Fruit fly (Drosophila melanogaster) whole organism, embryonic: Measurements from ENCODE around the gene CG18598.

Source experiments
- Atf3 ChIP-seq: fragments of 200-800 bp; sonication (Bioruptor generic); optimal IDR thresholded peaks from 3 replicates; lab custom pipeline; 2016; ENCODE audit warnings: missing biosample characterization, missing genetic modification characterization
- CG10462 ChIP-seq: fragments of 200-800 bp; sonication (Bioruptor generic); optimal IDR thresholded peaks from 2 replicates; lab custom pipeline; 2016; ENCODE audit warnings: missing biosample characterization, missing genetic modification characterization
- CG13424 ChIP-seq: fragments of 200-800 bp; sonication (Bioruptor generic); optimal IDR thresholded peaks from 2 replicates; lab custom pipeline; 2019; ENCODE audit warnings: missing biosample characterization, mild to moderate bottlenecking, missing genetic modification characterization, moderate library complexity
- CG15479 ChIP-seq: fragments of 200-800 bp; sonication (Bioruptor generic); optimal IDR thresholded peaks from 3 replicates; lab custom pipeline; 2019; ENCODE audit warnings: missing biosample characterization, mild to moderate bottlenecking, missing genetic modification characterization, moderate library complexity
- CG15696 ChIP-seq: fragments of 200-800 bp; sonication (Bioruptor generic); optimal IDR thresholded peaks from 2 replicates; lab custom pipeline; 2019; ENCODE audit warnings: missing biosample characterization, mild to moderate bottlenecking, missing genetic modification characterization, moderate library complexity
- CG17186 ChIP-seq: fragments of 200-800 bp; sonication (Bioruptor generic); optimal IDR thresholded peaks from 3 replicates; lab custom pipeline; 2017; ENCODE audit warnings: missing biosample characterization, missing genetic modification reagents, missing genetic modification characterization
- CG17359 ChIP-seq: fragments of 200-800 bp; sonication (Bioruptor generic); optimal IDR thresholded peaks from 3 replicates; lab custom pipeline; 2018; ENCODE audit warnings: missing biosample characterization, mild to moderate bottlenecking, missing genetic modification characterization, moderate library complexity
- CG18619 ChIP-seq: fragments of 200-800 bp; sonication (Bioruptor generic); optimal IDR thresholded peaks from 3 replicates; lab custom pipeline; 2017; ENCODE audit warnings: missing biosample characterization, mild to moderate bottlenecking, missing genetic modification characterization
- CG31224 ChIP-seq: fragments of 200-800 bp; sonication (Bioruptor generic); IDR thresholded peaks from 2 replicates; pipeline ENCODE4 v1.3.6; 2022; ENCODE audit warnings: missing biosample characterization, missing genetic modification characterization
- CG32532 ChIP-seq: fragments of 200-800 bp; sonication (Bioruptor generic); IDR thresholded peaks from 2 replicates; pipeline ENCODE4 v1.3.6; 2022; ENCODE audit warnings: missing biosample characterization, missing genetic modification characterization
- CG3281 ChIP-seq: fragments of 200-800 bp; sonication (Bioruptor generic); optimal IDR thresholded peaks from 3 replicates; lab custom pipeline; 2017; ENCODE audit warnings: missing biosample characterization, mild to moderate bottlenecking, missing genetic modification characterization
- CG4282 ChIP-seq: fragments of 200-800 bp; sonication (Bioruptor generic); optimal IDR thresholded peaks from 2 replicates; lab custom pipeline; 2016; ENCODE audit warnings: missing biosample characterization, missing genetic modification characterization
- CG8089 ChIP-seq: fragments of 200-800 bp; sonication (Bioruptor generic); optimal IDR thresholded peaks from 3 replicates; lab custom pipeline; 2016; ENCODE audit warnings: missing biosample characterization, missing genetic modification characterization
- CG8944 ChIP-seq: fragments of 200-800 bp; sonication (Bioruptor generic); optimal IDR thresholded peaks from 3 replicates; lab custom pipeline; 2016; ENCODE audit warnings: missing biosample characterization, missing genetic modification characterization
- CTCF ChIP-seq: fragments of 200-800 bp; sonication (Bioruptor generic); optimal IDR thresholded peaks from 2 replicates; lab custom pipeline; 2017; ENCODE audit warnings: missing biosample characterization, mild to moderate bottlenecking, missing genetic modification characterization, moderate library complexity
- CoRest ChIP-seq: fragments of 200-800 bp; sonication (Bioruptor generic); optimal IDR thresholded peaks from 3 replicates; lab custom pipeline; 2018; ENCODE audit warnings: missing biosample characterization, mild to moderate bottlenecking, missing genetic modification characterization, moderate library complexity
- CrebB ChIP-seq: fragments of 200-800 bp; sonication (Bioruptor generic); optimal IDR thresholded peaks from 3 replicates; lab custom pipeline; 2018; ENCODE audit warnings: missing biosample characterization, mild to moderate bottlenecking, missing genetic modification characterization
- D19B ChIP-seq: fragments of 200-800 bp; sonication (Bioruptor generic); optimal IDR thresholded peaks from 2 replicates; lab custom pipeline; 2017; ENCODE audit warnings: missing biosample characterization, mild to moderate bottlenecking, missing genetic modification characterization
- Doc2 ChIP-seq: fragments of 200-800 bp; sonication (Bioruptor generic); IDR thresholded peaks from 2 replicates; pipeline ENCODE4 v1.3.6; 2022; ENCODE audit warnings: missing biosample characterization, missing genetic modification characterization
- E2f2 ChIP-seq: fragments of 200-800 bp; sonication (Bioruptor generic); IDR thresholded peaks from 2 replicates; pipeline ENCODE4 v1.3.6; 2022; ENCODE audit warnings: missing biosample characterization, missing genetic modification characterization
- Eip74EF ChIP-seq, 2 experiments: fragments of 200-800 bp in 1 of 2; fragments of >200 bp in 1 of 2; sonication (Bioruptor generic) in 1 of 2; optimal IDR thresholded peaks; 2 replicates each; lab custom pipeline; 2017 to 2019; ENCODE audit warnings: missing biosample characterization in 2 of 2, missing genetic modification characterization in 2 of 2, mild to moderate bottlenecking in 1 of 2, moderate library complexity in 1 of 2
- Fer3 ChIP-seq: fragments of 200-800 bp; sonication (Bioruptor generic); optimal IDR thresholded peaks from 2 replicates; lab custom pipeline; 2018; ENCODE audit warnings: missing biosample characterization, mild to moderate bottlenecking, missing genetic modification characterization, moderate library complexity
- Stat92E ChIP-seq, 3 experiments: fragments of >200 bp in 2 of 3; fragments of 200-800 bp in 1 of 3; sonication (Bioruptor generic) in 1 of 3; optimal IDR thresholded peaks; 2 replicates each; lab custom pipeline; 2017 to 2019; ENCODE audit warnings: missing biosample characterization in 3 of 3, missing genetic modification characterization in 3 of 3, mild to moderate bottlenecking in 1 of 3, moderate library complexity in 1 of 3
- Trl ChIP-seq, 3 experiments: fragments of >200 bp in 2 of 3; fragments of 200-800 bp in 1 of 3; sonication (Bioruptor generic) in 1 of 3; optimal IDR thresholded peaks; 2 replicates in 1 of 3; 3 replicates in 2 of 3; lab custom pipeline; 2016 to 2017; ENCODE audit warnings: missing biosample characterization in 1 of 3, missing genetic modification characterization in 1 of 3
- Vsx1 ChIP-seq: fragments of 200-800 bp; sonication (Bioruptor generic); optimal IDR thresholded peaks from 2 replicates; lab custom pipeline; 2017; ENCODE audit warnings: missing biosample characterization, mild to moderate bottlenecking, missing genetic modification characterization, missing genetic modification reagents
- YL-1 ChIP-seq: fragments of 200-800 bp; sonication (Bioruptor generic); optimal IDR thresholded peaks from 3 replicates; lab custom pipeline; 2017; ENCODE audit warnings: missing biosample characterization, mild to moderate bottlenecking, missing genetic modification characterization
- bigmax ChIP-seq: fragments of 200-800 bp; sonication (Bioruptor generic); optimal IDR thresholded peaks from 2 replicates; lab custom pipeline; 2018; ENCODE audit warnings: missing biosample characterization, mild to moderate bottlenecking, missing genetic modification characterization
- bsh ChIP-seq, 2 experiments: fragments of 200-800 bp; sonication (Bioruptor generic); optimal IDR thresholded peaks; 2 replicates each; lab custom pipeline; 2017 to 2018; ENCODE audit warnings: mild to moderate bottlenecking in 2 of 2, missing biosample characterization in 2 of 2, missing genetic modification characterization in 2 of 2, moderate library complexity in 1 of 2
- btn ChIP-seq: fragments of 200-800 bp; sonication (Bioruptor generic); optimal IDR thresholded peaks from 2 replicates; lab custom pipeline; 2016; ENCODE audit warnings: missing biosample characterization, missing genetic modification characterization
- ci ChIP-seq: fragments of 200-800 bp; sonication (Bioruptor generic); IDR thresholded peaks from 3 replicates; pipeline ENCODE4 v1.3.6; 2022; ENCODE audit warnings: missing biosample characterization, missing genetic modification characterization
- dati ChIP-seq: fragments of 200-800 bp; sonication (Bioruptor generic); IDR thresholded peaks from 2 replicates; pipeline ENCODE4 v1.3.6; 2022; ENCODE audit warnings: missing biosample characterization, missing genetic modification characterization
- ems ChIP-seq: fragments of 200-800 bp; sonication (Bioruptor generic); optimal IDR thresholded peaks from 3 replicates; lab custom pipeline; 2016; ENCODE audit warnings: missing biosample characterization, missing genetic modification characterization
- en ChIP-seq: fragments of 200-800 bp; sonication (Bioruptor generic); optimal IDR thresholded peaks from 2 replicates; lab custom pipeline; 2016; ENCODE audit warnings: missing biosample characterization, missing genetic modification characterization
- esg ChIP-seq: fragments of 200-800 bp; sonication (Bioruptor generic); conservative IDR thresholded peaks from 2 replicates; pipeline ENCODE4 v1.3.6; 2022; ENCODE audit warnings: missing biosample characterization, missing genetic modification characterization
- eyg ChIP-seq: fragments of 200-800 bp; sonication (Bioruptor generic); optimal IDR thresholded peaks from 3 replicates; lab custom pipeline; 2016; ENCODE audit warnings: missing biosample characterization, missing genetic modification characterization
- grn ChIP-seq: fragments of 200-800 bp; sonication (Bioruptor generic); optimal IDR thresholded peaks from 3 replicates; lab custom pipeline; 2017; ENCODE audit warnings: missing biosample characterization, missing genetic modification characterization
- hkb ChIP-seq, 2 experiments: fragments of 200-800 bp in 1 of 2; fragments of >200 bp in 1 of 2; sonication (Bioruptor generic) in 1 of 2; IDR thresholded peaks in 1 of 2; optimal IDR thresholded peaks in 1 of 2; 2 replicates each; pipeline versions ENCODE4 v1.3.6 to Lab custom; 2017 to 2022; ENCODE audit warnings: missing biosample characterization in 1 of 2, missing genetic modification characterization in 1 of 2
- jumu ChIP-seq: fragments of 200-800 bp; sonication (Bioruptor generic); optimal IDR thresholded peaks from 3 replicates; lab custom pipeline; 2016; ENCODE audit warnings: missing biosample characterization, missing genetic modification characterization
- kah ChIP-seq: fragments of 200-800 bp; sonication (Bioruptor generic); optimal IDR thresholded peaks from 2 replicates; lab custom pipeline; 2018; ENCODE audit warnings: missing biosample characterization, mild to moderate bottlenecking, missing genetic modification characterization
- kay ChIP-seq: fragments of 200-800 bp; sonication (Bioruptor generic); optimal IDR thresholded peaks from 2 replicates; lab custom pipeline; 2016; ENCODE audit warnings: missing biosample characterization, missing genetic modification characterization
- ken ChIP-seq: fragments of 200-800 bp; sonication (Bioruptor generic); IDR thresholded peaks from 3 replicates; pipeline ENCODE4 v1.3.6; 2022; ENCODE audit warnings: missing biosample characterization, missing genetic modification characterization
- lbe ChIP-seq: fragments of 200-800 bp; sonication (Bioruptor generic); optimal IDR thresholded peaks from 2 replicates; lab custom pipeline; 2016; ENCODE audit warnings: missing biosample characterization, mild to moderate bottlenecking, missing genetic modification characterization
- mld ChIP-seq: fragments of 200-800 bp; sonication (Bioruptor generic); IDR thresholded peaks from 3 replicates; pipeline ENCODE4 v1.3.6; 2022; ENCODE audit warnings: missing biosample characterization, missing genetic modification characterization; ENCODE audit not compliant: partially characterized antibody
- nmo ChIP-seq: fragments of 200-800 bp; sonication (Bioruptor generic); optimal IDR thresholded peaks from 2 replicates; lab custom pipeline; 2018; ENCODE audit warnings: missing biosample characterization, mild to moderate bottlenecking, missing genetic modification characterization, moderate library complexity
- repo ChIP-seq: fragments of 200-800 bp; sonication (Bioruptor generic); optimal IDR thresholded peaks from 2 replicates; lab custom pipeline; 2016; ENCODE audit warnings: missing biosample characterization, missing genetic modification characterization
- scrt ChIP-seq: fragments of 200-800 bp; sonication (Bioruptor generic); optimal IDR thresholded peaks from 2 replicates; lab custom pipeline; 2018; ENCODE audit warnings: missing biosample characterization, mild to moderate bottlenecking, missing genetic modification characterization, moderate library complexity
- shn ChIP-seq: fragments of 200-800 bp; sonication (Bioruptor generic); optimal IDR thresholded peaks from 3 replicates; lab custom pipeline; 2016; ENCODE audit warnings: missing biosample characterization, missing genetic modification characterization
- tin ChIP-seq: fragments of 200-800 bp; sonication (Bioruptor generic); optimal IDR thresholded peaks from 3 replicates; lab custom pipeline; 2016; ENCODE audit warnings: missing biosample characterization, missing genetic modification characterization
- z ChIP-seq: fragments of 200-800 bp; sonication (Bioruptor generic); IDR thresholded peaks from 3 replicates; pipeline ENCODE4 v1.3.6; 2022; ENCODE audit warnings: missing biosample characterization, missing genetic modification characterization
- zen ChIP-seq: fragments of 200-800 bp; sonication (Bioruptor generic); optimal IDR thresholded peaks from 3 replicates; lab custom pipeline; 2018; ENCODE audit warnings: missing biosample characterization, mild to moderate bottlenecking, missing genetic modification characterization, moderate library complexity

CG18598 gene

DNA sequence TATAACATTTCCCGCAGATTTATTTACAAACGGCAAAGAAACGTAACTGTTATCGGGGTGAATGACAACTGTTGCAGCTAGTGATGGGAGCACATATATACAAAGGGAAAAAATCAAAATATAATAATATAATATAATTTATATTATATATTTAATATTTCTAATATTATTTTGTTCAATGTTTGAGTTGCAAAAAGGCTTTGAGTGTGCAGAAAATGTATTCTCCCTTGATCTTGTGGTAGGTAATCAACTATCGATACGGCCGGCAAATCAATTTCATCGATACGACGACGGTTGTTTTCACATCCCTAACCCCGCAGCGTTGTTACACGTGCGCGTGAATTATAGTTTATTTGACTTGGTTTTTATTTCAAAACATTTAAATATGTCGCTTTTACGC is 27.5 kb upstream of the CG18598 start, which contains the start of the genes mTerf5 and Non3 (continued):
- TF ChIP-seq zen (tag; lab: Kevin White, UChicago): peak; percentile 67
- peak; percentile 18 for TF ChIP-seq shn (GFP tag; lab: Kevin White, UChicago)
- no peak for TF ChIP-seq CG4282 (GFP tag; lab: Kevin White, UChicago)
- no peak for TF ChIP-seq Doc2
- no peak for TF ChIP-seq Trl (optimal IDR thresholded peaks at IDR 0.05; lab: Kevin White, UChicago)
- TF ChIP-seq Trl (GFP tag; optimal IDR thresholded peaks at IDR 0.05; lab: Kevin White, UChicago): no peak
- TF ChIP-seq repo: peak; percentile 18
- TF ChIP-seq CG10462 (GFP tag; lab: Kevin White, UChicago): no peak
- peak; percentile 68; the same call in 1 of the 3 replicates for TF ChIP-seq mld (GFP tag; lab: Robert Waterston, UW)
- TF ChIP-seq Eip74EF (GFP tag; optimal IDR thresholded peaks at IDR 0.05; lab: Kevin White, UChicago): no peak
- no peak for TF ChIP-seq eyg (GFP tag; lab: Kevin White, UChicago)
- no peak for TF ChIP-seq bigmax
- TF ChIP-seq z (GFP tag; lab: Robert Waterston, UW): no peak
- no peak for TF ChIP-seq hkb (optimal IDR thresholded peaks at IDR 0.05; lab: Kevin White, UChicago)
- peak; percentile 66 for TF ChIP-seq hkb (GFP tag; IDR thresholded peaks at IDR 0.05; lab: Robert Waterston, UW)
- TF ChIP-seq Atf3 (GFP tag; lab: Kevin White, UChicago): no peak
- TF ChIP-seq kah (GFP tag; lab: Kevin White, UChicago): peak; percentile 71
- TF ChIP-seq grn (GFP tag; lab: Kevin White, UChicago): no peak
- TF ChIP-seq CG3281 (GFP tag; lab: Kevin White, UChicago): peak; percentile 59
- peak; percentile 17 for TF ChIP-seq CG8944 (GFP tag; lab: Kevin White, UChicago)
- TF ChIP-seq btn: no peak
- peak; percentile 33 for TF ChIP-seq CG17186 (GFP tag; lab: Kevin White, UChicago)
- peak; percentile 50 for TF ChIP-seq YL-1 (GFP tag; lab: Kevin White, UChicago)
- TF ChIP-seq CG18619 (GFP tag; lab: Kevin White, UChicago): peak; percentile 9
- TF ChIP-seq CG13424 (tag; lab: Kevin White, UChicago): peak; percentile 75
- no peak for TF ChIP-seq CrebB (tag; lab: Kevin White, UChicago)
- TF ChIP-seq lbe (GFP tag; lab: Kevin White, UChicago): peak; percentile 51
- peak; percentile 56; the same call in 1 of the 2 replicates for TF ChIP-seq E2f2
- TF ChIP-seq ken (GFP tag; lab: Robert Waterston, UW): peak; percentile 45; the same call in 1 of the 3 replicates
- TF ChIP-seq Vsx1: peak; percentile 27
- TF ChIP-seq CG32532 (GFP tag; lab: Robert Waterston, UW): peak; percentile 49; the same call in 1 of the 2 replicates
- TF ChIP-seq en (GFP tag; lab: Kevin White, UChicago): no peak
- TF ChIP-seq ems (GFP tag; lab: Kevin White, UChicago): no peak
- peak; percentile 46; the same call in 1 of the 3 replicates for TF ChIP-seq ci (GFP tag; lab: Robert Waterston, UW)
- TF ChIP-seq CoRest (tag; lab: Kevin White, UChicago): peak; percentile 69
- TF ChIP-seq CG8089 (GFP tag; lab: Kevin White, UChicago): no peak
- TF ChIP-seq tin (GFP tag; lab: Kevin White, UChicago): peak; percentile 51
- TF ChIP-seq jumu (GFP tag; lab: Kevin White, UChicago): peak; percentile 23
- peak; percentile 51 for TF ChIP-seq CG15696
- TF ChIP-seq Fer3 (tag; lab: Kevin White, UChicago): peak; percentile 42
- TF ChIP-seq CG17359 (tag; lab: Kevin White, UChicago): peak; percentile 38
- TF ChIP-seq scrt: peak; percentile 96
- TF ChIP-seq nmo: peak; percentile 79
- TF ChIP-seq kay (GFP tag; lab: Kevin White, UChicago): no peak
- TF ChIP-seq bsh (GFP tag; optimal IDR thresholded peaks at IDR 0.05; lab: Kevin White, UChicago): peak in 1 of 2 experiments; percentile 69
- TF ChIP-seq CTCF (GFP tag; lab: Kevin White, UChicago): no peak
- TF ChIP-seq CG15479 (GFP tag; lab: Kevin White, UChicago): no peak
- no peak for TF ChIP-seq dati (GFP tag; lab: Robert Waterston, UW)
- TF ChIP-seq D19B (GFP tag; lab: Kevin White, UChicago): no peak
- TF ChIP-seq Stat92E (GFP tag; optimal IDR thresholded peaks at IDR 0.05; lab: Kevin White, UChicago): no peak
- TF ChIP-seq CG31224 (GFP tag; lab: Robert Waterston, UW): no peak
- TF ChIP-seq esg (GFP tag; lab: Robert Waterston, UW): peak; percentile 55
